Fruit fly (Drosophila melanogaster) whole organism, embryonic: Measurements from ENCODE around the gene CG14564.
A peak's percentile ranks its signal among the peaks of the same experiment; 100 is the strongest.

Source experiments
- ATbp ChIP-seq: fragments of 200-800 bp; sonication (Bioruptor generic); optimal IDR thresholded peaks from 2 replicates; lab custom pipeline; 2017; ENCODE audit warnings: missing biosample characterization, mild to moderate bottlenecking, missing genetic modification characterization, missing genetic modification reagents
- Antp ChIP-seq: fragments of 200-800 bp; sonication (Bioruptor generic); optimal IDR thresholded peaks from 3 replicates; lab custom pipeline; 2016; ENCODE audit warnings: missing biosample characterization, missing genetic modification characterization
- Blimp-1 ChIP-seq: fragments of 200-800 bp; sonication (Bioruptor generic); optimal IDR thresholded peaks from 3 replicates; lab custom pipeline; 2018; ENCODE audit warnings: missing biosample characterization, missing genetic modification characterization, mild to moderate bottlenecking, moderate library complexity, missing genetic modification reagents
- BtbVII ChIP-seq: fragments of 200-800 bp; sonication (Bioruptor generic); optimal IDR thresholded peaks from 3 replicates; lab custom pipeline; 2017; ENCODE audit warnings: missing biosample characterization, mild to moderate bottlenecking, missing genetic modification characterization
- CG10543 ChIP-seq: fragments of 200-800 bp; sonication (Bioruptor generic); optimal IDR thresholded peaks from 3 replicates; lab custom pipeline; 2017; ENCODE audit warnings: missing biosample characterization, mild to moderate bottlenecking, missing genetic modification characterization, moderate library complexity
- CG11247 ChIP-seq: fragments of 200-800 bp; sonication (Bioruptor generic); IDR thresholded peaks from 2 replicates; pipeline ENCODE4 v1.3.6; 2022; ENCODE audit warnings: missing biosample characterization, missing genetic modification characterization
- CG13123 ChIP-seq: fragments of 200-800 bp; sonication (Bioruptor generic); optimal IDR thresholded peaks from 2 replicates; lab custom pipeline; 2016; ENCODE audit warnings: missing biosample characterization, missing genetic modification characterization
- CG15073 ChIP-seq: fragments of 200-800 bp; sonication (Bioruptor generic); optimal IDR thresholded peaks from 2 replicates; lab custom pipeline; 2016; ENCODE audit warnings: missing biosample characterization, missing genetic modification characterization
- CG18262 ChIP-seq: fragments of 200-800 bp; optimal IDR thresholded peaks from 3 replicates; lab custom pipeline; 2019; ENCODE audit warnings: missing biosample characterization, mild to moderate bottlenecking, missing genetic modification characterization, moderate library complexity
- CG2875 ChIP-seq: fragments of 200-800 bp; sonication (Bioruptor generic); optimal IDR thresholded peaks from 2 replicates; lab custom pipeline; 2017; ENCODE audit warnings: missing biosample characterization, mild to moderate bottlenecking, missing genetic modification characterization, missing genetic modification reagents
- CG30431 ChIP-seq: fragments of 200-800 bp; sonication (Bioruptor generic); optimal IDR thresholded peaks from 2 replicates; lab custom pipeline; 2017; ENCODE audit warnings: missing biosample characterization, missing genetic modification characterization
- CG3163 ChIP-seq: fragments of 200-800 bp; sonication (Bioruptor generic); optimal IDR thresholded peaks from 3 replicates; lab custom pipeline; 2016; ENCODE audit warnings: missing biosample characterization, missing genetic modification characterization
- CG32772 ChIP-seq: fragments of 200-800 bp; sonication (Bioruptor generic); IDR thresholded peaks from 2 replicates; pipeline ENCODE4 v1.3.6; 2022; ENCODE audit warnings: missing biosample characterization, missing genetic modification characterization
- CG33213 ChIP-seq: fragments of 200-800 bp; sonication (Bioruptor generic); optimal IDR thresholded peaks from 3 replicates; lab custom pipeline; 2016; ENCODE audit warnings: missing biosample characterization, missing genetic modification characterization
- CG33557 ChIP-seq: fragments of 200-800 bp; sonication (Bioruptor generic); optimal IDR thresholded peaks from 2 replicates; lab custom pipeline; 2019; ENCODE audit warnings: missing biosample characterization, mild to moderate bottlenecking, missing genetic modification characterization, moderate library complexity
- CG6254 ChIP-seq: fragments of 200-800 bp; sonication (Bioruptor generic); optimal IDR thresholded peaks from 3 replicates; lab custom pipeline; 2017; ENCODE audit warnings: mild to moderate bottlenecking, missing biosample characterization, missing genetic modification reagents, missing genetic modification characterization
- CG6272 ChIP-seq: fragments of 200-800 bp; sonication (Bioruptor generic); IDR thresholded peaks from 2 replicates; pipeline ENCODE4 v1.3.6; 2022; ENCODE audit warnings: missing biosample characterization, missing genetic modification characterization
- CG7786 ChIP-seq: fragments of 200-800 bp; sonication (Bioruptor generic); optimal IDR thresholded peaks from 2 replicates; lab custom pipeline; 2016; ENCODE audit warnings: missing biosample characterization, missing genetic modification characterization
- CG8944 ChIP-seq: fragments of 200-800 bp; sonication (Bioruptor generic); optimal IDR thresholded peaks from 3 replicates; lab custom pipeline; 2016; ENCODE audit warnings: missing biosample characterization, missing genetic modification characterization
- CG9797 ChIP-seq: fragments of 200-800 bp; sonication (Bioruptor generic); optimal IDR thresholded peaks from 3 replicates; lab custom pipeline; 2018; ENCODE audit warnings: missing biosample characterization, mild to moderate bottlenecking, missing genetic modification characterization
- Dfd ChIP-seq, 2 experiments: fragments of >200 bp; optimal IDR thresholded peaks; 2 replicates each; lab custom pipeline; 2017; ENCODE audit warnings: missing biosample characterization in 2 of 2, missing genetic modification characterization in 2 of 2
- Fer2 ChIP-seq: fragments of 200-800 bp; sonication (Bioruptor generic); optimal IDR thresholded peaks from 2 replicates; lab custom pipeline; 2018; ENCODE audit warnings: missing biosample characterization, mild to moderate bottlenecking, missing genetic modification characterization, moderate library complexity
- Gsc ChIP-seq: fragments of 200-800 bp; sonication (Bioruptor generic); IDR thresholded peaks from 2 replicates; pipeline ENCODE4 v1.3.6; 2022; ENCODE audit warnings: missing biosample characterization, missing genetic modification characterization
- HLH3B ChIP-seq: fragments of 200-800 bp; sonication (Bioruptor generic); IDR thresholded peaks from 2 replicates; pipeline ENCODE4 v1.3.6; 2022; ENCODE audit warnings: missing biosample characterization, missing genetic modification characterization
- HmgD ChIP-seq: fragments of 200-800 bp; sonication (Bioruptor generic); optimal IDR thresholded peaks from 3 replicates; lab custom pipeline; 2016; ENCODE audit warnings: missing biosample characterization, missing genetic modification characterization
- Lhr ChIP-seq: fragments of 200-800 bp; sonication (Bioruptor generic); optimal IDR thresholded peaks from 3 replicates; lab custom pipeline; 2017; ENCODE audit warnings: mild to moderate bottlenecking, missing biosample characterization, missing genetic modification reagents, missing genetic modification characterization
- MESR4 ChIP-seq: fragments of 200-800 bp; sonication (Bioruptor generic); optimal IDR thresholded peaks from 2 replicates; lab custom pipeline; 2018; ENCODE audit warnings: missing biosample characterization, mild to moderate bottlenecking, missing genetic modification characterization, moderate library complexity
- Mad ChIP-seq: fragments of 200-800 bp; sonication (Bioruptor generic); optimal IDR thresholded peaks from 2 replicates; lab custom pipeline; 2016; ENCODE audit warnings: missing biosample characterization, missing genetic modification characterization
- Med ChIP-seq: fragments of 200-800 bp; sonication (Bioruptor generic); peaks from one replicate; lab custom pipeline; 2016; ENCODE audit warnings: missing biosample characterization, missing genetic modification characterization, mild to moderate bottlenecking, inconsistent platforms, moderate library complexity
- Oli ChIP-seq: fragments of 200-800 bp; sonication (Bioruptor generic); optimal IDR thresholded peaks from 2 replicates; lab custom pipeline; 2018; ENCODE audit warnings: missing biosample characterization, mild to moderate bottlenecking, missing genetic modification characterization, moderate library complexity
- Optix ChIP-seq: fragments of 200-800 bp; sonication (Bioruptor generic); IDR thresholded peaks from 3 replicates; pipeline ENCODE4 v1.3.6; 2022; ENCODE audit warnings: missing biosample characterization, missing genetic modification characterization
- Spps ChIP-seq: fragments of 200-800 bp; sonication (Bioruptor generic); optimal IDR thresholded peaks from 2 replicates; lab custom pipeline; 2018; ENCODE audit warnings: missing biosample characterization, mild to moderate bottlenecking, missing genetic modification characterization
- ab ChIP-seq: fragments of 200-800 bp; sonication (Bioruptor generic); optimal IDR thresholded peaks from 2 replicates; lab custom pipeline; 2016; ENCODE audit warnings: missing biosample characterization, missing genetic modification characterization
- chinmo ChIP-seq: fragments of 200-800 bp; sonication (Bioruptor generic); IDR thresholded peaks from 4 replicates; pipeline ENCODE4 v1.3.6; 2022; ENCODE audit warnings: missing biosample characterization, missing genetic modification characterization; ENCODE audit not compliant: partially characterized antibody
- da ChIP-seq: fragments of 200-800 bp; sonication (Bioruptor generic); optimal IDR thresholded peaks from 2 replicates; lab custom pipeline; 2016; ENCODE audit warnings: missing biosample characterization, missing genetic modification characterization
- dysf ChIP-seq: fragments of 200-800 bp; sonication (Bioruptor generic); IDR thresholded peaks from 3 replicates; pipeline ENCODE4 v1.3.6; 2022; ENCODE audit warnings: missing biosample characterization, missing genetic modification characterization
- gce ChIP-seq: fragments of 200-800 bp; sonication (Bioruptor generic); IDR thresholded peaks from 3 replicates; pipeline ENCODE4 v1.3.6; 2022; ENCODE audit warnings: missing biosample characterization, missing genetic modification characterization
- grau ChIP-seq: fragments of 200-800 bp; optimal IDR thresholded peaks from 3 replicates; lab custom pipeline; 2019; ENCODE audit warnings: missing biosample characterization, mild to moderate bottlenecking, missing genetic modification characterization, moderate library complexity
- hbn ChIP-seq: fragments of 200-800 bp; sonication (Bioruptor generic); IDR thresholded peaks from 2 replicates; pipeline ENCODE4 v1.3.6; 2022; ENCODE audit warnings: missing biosample characterization, missing genetic modification characterization; ENCODE audit not compliant: partially characterized antibody
- knrl ChIP-seq: fragments of 200-800 bp; sonication (Bioruptor generic); IDR thresholded peaks from 3 replicates; pipeline ENCODE4 v1.3.6; 2022; ENCODE audit warnings: missing biosample characterization, missing genetic modification characterization; ENCODE audit not compliant: partially characterized antibody
- luna ChIP-seq: fragments of 200-800 bp; sonication (Bioruptor generic); optimal IDR thresholded peaks from 2 replicates; lab custom pipeline; 2016; ENCODE audit warnings: missing biosample characterization, missing genetic modification characterization
- nom ChIP-seq: fragments of 200-800 bp; sonication (Bioruptor generic); optimal IDR thresholded peaks from 2 replicates; lab custom pipeline; 2017; ENCODE audit warnings: missing biosample characterization, missing genetic modification characterization, mild to moderate bottlenecking, moderate library complexity, missing genetic modification reagents
- pho ChIP-seq: fragments of 200-800 bp; sonication (Bioruptor generic); optimal IDR thresholded peaks from 2 replicates; lab custom pipeline; 2016; ENCODE audit warnings: missing biosample characterization, missing genetic modification characterization
- schlank ChIP-seq: fragments of 200-800 bp; sonication (Bioruptor generic); optimal IDR thresholded peaks from 2 replicates; lab custom pipeline; 2018; ENCODE audit warnings: missing biosample characterization, mild to moderate bottlenecking, missing genetic modification characterization
- sens ChIP-seq: fragments of 200-800 bp; sonication (Bioruptor generic); peaks from one replicate; lab custom pipeline; 2016; ENCODE audit warnings: missing biosample characterization, missing genetic modification characterization
- tio ChIP-seq: fragments of 200-800 bp; sonication (Bioruptor generic); optimal IDR thresholded peaks from 2 replicates; lab custom pipeline; 2017; ENCODE audit warnings: missing biosample characterization, missing genetic modification characterization, inconsistent platforms
- trh ChIP-seq: fragments of 200-800 bp; sonication (Bioruptor generic); optimal IDR thresholded peaks from 2 replicates; lab custom pipeline; 2016; ENCODE audit warnings: missing biosample characterization, missing genetic modification characterization
- ttk ChIP-seq: fragments of 200-800 bp; sonication (Bioruptor generic); IDR thresholded peaks from 2 replicates; pipeline ENCODE4 v2.1.2; 2022; ENCODE audit warnings: missing biosample characterization, missing genetic modification characterization

The CG14564 gene

DNA sequence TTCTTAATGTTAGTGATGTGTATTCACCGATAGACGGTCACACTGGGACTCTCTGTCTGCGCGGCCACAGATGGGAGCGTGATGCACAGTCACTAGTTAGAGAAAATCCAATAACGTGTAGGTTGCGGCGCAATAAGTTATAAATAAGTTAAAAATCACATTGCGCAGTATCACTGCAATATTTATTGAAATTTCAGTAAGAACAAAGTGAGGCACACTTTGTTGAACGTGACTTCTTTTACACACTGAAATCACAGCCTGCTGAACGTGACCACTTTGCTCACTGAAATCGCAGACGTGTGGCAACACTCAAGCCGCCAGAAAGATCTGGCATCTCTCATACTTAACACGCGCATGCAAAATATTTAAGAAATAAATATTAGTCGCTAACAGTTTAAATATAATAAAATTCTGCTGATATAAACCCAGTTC, 28.3 kb upstream of the CG14564 start, which contains the start of the genes CG11247 and Polr2H (continued):
- peak; percentile 94 for TF ChIP-seq HmgD (GFP tag; lab: Kevin White, UChicago)
- peak; percentile 86 for TF ChIP-seq tio (GFP tag; lab: Kevin White, UChicago)
- peak; percentile 90 for TF ChIP-seq da (GFP tag; lab: Kevin White, UChicago)
- peak; percentile 78 for TF ChIP-seq Oli (tag; lab: Kevin White, UChicago)
- TF ChIP-seq CG13123 (GFP tag; lab: Kevin White, UChicago), result peak; percentile 84
- peak; percentile 86 for TF ChIP-seq grau (tag; lab: Kevin White, UChicago)
- peak; percentile 90 for TF ChIP-seq CG9797 (GFP tag; lab: Kevin White, UChicago)
- TF ChIP-seq ATbp (GFP tag; lab: Kevin White, UChicago), result peak; percentile 62
- peak; percentile 87 for TF ChIP-seq ab (GFP tag; lab: Kevin White, UChicago)
- TF ChIP-seq Optix (GFP tag; lab: Robert Waterston, UW), result peak; percentile 94
- TF ChIP-seq MESR4 (GFP tag; lab: Kevin White, UChicago), result no peak
- no peak for TF ChIP-seq Dfd (GFP tag; optimal IDR thresholded peaks at IDR 0.05; lab: Kevin White, UChicago)
- TF ChIP-seq Mad (GFP tag; lab: Kevin White, UChicago), result peak; percentile 96
- TF ChIP-seq Antp (GFP tag; lab: Kevin White, UChicago), result peak; percentile 94
- TF ChIP-seq CG33557 (GFP tag; lab: Kevin White, UChicago), result peak; percentile 72
- peak; percentile 96 for TF ChIP-seq pho (GFP tag; lab: Kevin White, UChicago)
- peak; percentile 80 for TF ChIP-seq CG3163
- TF ChIP-seq CG30431 (GFP tag; lab: Kevin White, UChicago), result peak; percentile 90

DNA sequence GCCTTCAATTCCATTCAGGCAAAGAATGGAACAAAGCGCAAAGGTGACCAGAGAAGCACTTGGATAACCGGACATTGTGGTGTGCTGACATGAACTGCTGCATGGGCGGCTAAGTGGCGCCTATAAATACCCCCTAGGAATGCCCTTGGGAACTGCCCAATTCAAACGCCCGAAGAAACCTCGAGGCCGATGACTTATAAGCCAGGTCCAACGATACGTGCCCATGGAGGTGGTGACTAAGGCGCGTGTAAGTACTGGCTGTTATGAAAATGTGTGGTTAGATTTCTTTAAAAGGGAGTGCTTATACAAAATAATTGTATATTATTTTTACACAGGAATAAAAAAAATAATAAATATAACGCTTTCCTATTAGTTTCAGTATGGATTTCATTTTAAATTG, 26.6 kb upstream of the CG14564 start, which contains the start of gene CG14570:
CG14570 (minus strand) TSS at position 101 of the 400 bp plus-strand sequence.
- TF ChIP-seq ttk (GFP tag; lab: Robert Waterston, UW), result no peak
- TF ChIP-seq CG11247 (GFP tag; lab: Robert Waterston, UW), result peak; percentile 22; the same call in 1 of the 2 replicates
- TF ChIP-seq CG6254 (GFP tag; lab: Kevin White, UChicago), result no peak
- TF ChIP-seq CG33213, result no peak
- TF ChIP-seq chinmo (GFP tag; lab: Robert Waterston, UW), result no peak

DNA sequence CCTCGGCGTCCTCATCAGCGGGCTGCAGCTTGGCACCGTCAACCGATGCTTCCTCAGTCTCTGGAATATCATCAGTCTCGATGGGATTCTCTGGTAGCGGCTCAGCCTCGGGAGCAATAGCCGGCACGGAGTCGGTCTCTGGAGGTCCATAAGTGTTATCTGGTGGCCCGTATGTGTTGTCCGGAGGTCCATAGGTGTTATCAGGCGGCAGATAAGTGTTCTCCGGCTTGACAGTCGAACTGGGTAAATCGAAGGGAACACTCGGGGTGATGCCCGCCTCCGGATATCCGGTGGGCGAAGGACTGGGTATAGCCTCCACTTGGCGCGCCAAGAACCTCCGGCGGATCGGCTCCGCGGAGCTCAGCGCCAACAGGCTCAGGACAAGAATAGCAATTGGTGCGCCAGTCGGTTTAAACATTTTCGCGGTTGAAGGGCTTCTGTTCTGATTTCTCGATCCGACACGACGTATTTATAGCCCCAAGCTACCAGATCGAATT, 25.8 kb upstream of the CG14564 start, which contains the start of gene CG14569:
CG14569 (minus strand) TSS at position 447 of the 497 bp plus-strand sequence.
- TF ChIP-seq gce (GFP tag; lab: Robert Waterston, UW) (0 out of 3 replicates have a peak, but pooled peaks have one; percentile 6), CG6272 (GFP tag; lab: Robert Waterston, UW) (no peak), CG18262 (tag; lab: Kevin White, UChicago) (no peak), knrl (GFP tag; lab: Robert Waterston, UW) (no peak; the same call in 2 of the 3 replicates), CG8944 (GFP tag; lab: Kevin White, UChicago) (no peak), sens (GFP tag; lab: Kevin White, UChicago) (no peak), CG2875 (GFP tag; lab: Kevin White, UChicago) (no peak), nom (no peak), HLH3B (GFP tag; lab: Robert Waterston, UW) (no peak), schlank (tag; lab: Kevin White, UChicago) (no peak), CG10543 (GFP tag; lab: Kevin White, UChicago) (no peak), CG32772 (no peak), luna (GFP tag; lab: Kevin White, UChicago) (no peak), Fer2 (no peak), Gsc (GFP tag; lab: Robert Waterston, UW) (no peak), CG15073 (GFP tag; lab: Kevin White, UChicago) (no peak), Spps (tag; lab: Kevin White, UChicago) (no peak), dysf (0 out of 3 replicates have a peak, but pooled peaks have one; percentile 27), Blimp-1 (GFP tag; lab: Kevin White, UChicago) (no peak), hbn (GFP tag; lab: Robert Waterston, UW) (no peak), BtbVII (GFP tag; lab: Kevin White, UChicago) (no peak), trh (no peak), Med (GFP tag; lab: Kevin White, UChicago) (peak; percentile 8), Lhr (no peak), CG7786 (GFP tag; lab: Kevin White, UChicago) (no peak)
